Worm (Caenorhabditis elegans) whole organism, young adult: ENCODE data around the gene col-172.
A peak's percentile ranks its signal among the peaks of the same experiment; 100 is the strongest.

Experiments
- C17E4.6 ChIP-seq: fragments of 200-800 bp; sonication (Bioruptor generic); IDR thresholded peaks from 2 replicates; pipeline ENCODE4 v1.3.6; 2022; ENCODE audit warnings: missing genetic modification reagents, missing genetic modification characterization, missing compliant biosample characterization
- D2030.7 ChIP-seq: fragments of 200-800 bp; sonication (Bioruptor generic); IDR thresholded peaks from 2 replicates; pipeline ENCODE4 v1.3.6; 2022; ENCODE audit warnings: missing genetic modification reagents, missing genetic modification characterization, missing compliant biosample characterization
- F39B2.1 ChIP-seq: fragments of 200-800 bp; sonication (Bioruptor generic); IDR thresholded peaks from 2 replicates; pipeline ENCODE4 v1.3.6; 2022; ENCODE audit warnings: missing genetic modification reagents, missing genetic modification characterization, missing compliant biosample characterization
- F55B11.4 ChIP-seq: sonication (generic microtip); optimal IDR thresholded peaks from 2 replicates; lab custom pipeline; 2016; ENCODE audit warnings: missing compliant biosample characterization, missing genetic modification characterization, borderline replicate concordance; ENCODE audit not compliant: insufficient read depth
- F57C9.4 ChIP-seq: sonication (generic microtip); optimal IDR thresholded peaks from 2 replicates; lab custom pipeline; 2017; ENCODE audit warnings: mild to moderate bottlenecking, missing genetic modification characterization, missing compliant biosample characterization
- T07F8.4 ChIP-seq: sonication (generic microtip); optimal IDR thresholded peaks from 2 replicates; lab custom pipeline; 2016; ENCODE audit warnings: mild to moderate bottlenecking, missing genetic modification characterization, moderate library complexity, missing compliant biosample characterization
- attf-5 ChIP-seq: fragments of 200-800 bp; sonication (Bioruptor generic); optimal IDR thresholded peaks from 2 replicates; lab custom pipeline; 2018; ENCODE audit warnings: mild to moderate bottlenecking, missing genetic modification characterization, missing compliant biosample characterization
- ceh-27 ChIP-seq: fragments of 200-800 bp; sonication (Bioruptor generic); optimal IDR thresholded peaks from 2 replicates; lab custom pipeline; 2018; ENCODE audit warnings: mild to moderate bottlenecking, missing genetic modification characterization, moderate library complexity, missing compliant biosample characterization
- ceh-40 ChIP-seq: fragments of 200-800 bp; sonication (Bioruptor generic); IDR thresholded peaks from 2 replicates; pipeline ENCODE4 v1.3.6; 2022; ENCODE audit warnings: missing genetic modification characterization, missing compliant biosample characterization
- ceh-79 ChIP-seq: sonication (generic microtip); optimal IDR thresholded peaks from 2 replicates; lab custom pipeline; 2017; ENCODE audit warnings: mild to moderate bottlenecking, missing genetic modification characterization, missing compliant biosample characterization
- dpl-1 ChIP-seq: fragments of 150-350 bp; optimal IDR thresholded peaks from 2 replicates; lab custom pipeline; 2014; ENCODE audit warnings: missing biosample characterization, missing genetic modification reagents, missing genetic modification characterization
- ekl-4 ChIP-seq: fragments of 200-800 bp; sonication (Bioruptor generic); IDR thresholded peaks from 2 replicates; pipeline ENCODE4 v1.3.6; 2022; ENCODE audit warnings: missing genetic modification reagents, missing genetic modification characterization, missing compliant biosample characterization
- fkh-3 ChIP-seq: sonication (generic microtip); optimal IDR thresholded peaks from 2 replicates; lab custom pipeline; 2016; ENCODE audit warnings: mild to moderate bottlenecking, missing genetic modification characterization, missing compliant biosample characterization
- hrde-1 ChIP-seq: sonication (generic microtip); optimal IDR thresholded peaks from 2 replicates; lab custom pipeline; 2016; ENCODE audit warnings: missing genetic modification characterization, mild to moderate bottlenecking, missing compliant biosample characterization, moderate library complexity, missing genotype, missing genetic modification reagents, borderline replicate concordance
- let-526 ChIP-seq: fragments of 200-800 bp; sonication (Bioruptor generic); IDR thresholded peaks from 2 replicates; pipeline ENCODE4 v1.3.6; 2022; ENCODE audit warnings: missing genetic modification reagents, missing genetic modification characterization, missing compliant biosample characterization
- let-607 ChIP-seq, 2 experiments: fragments of 200-800 bp in 1 of 2; sonication (Bioruptor generic) in 1 of 2; sonication (generic microtip) in 1 of 2; optimal IDR thresholded peaks; 2 replicates each; lab custom pipeline; 2016 to 2018; ENCODE audit warnings: mild to moderate bottlenecking in 2 of 2, missing compliant biosample characterization in 2 of 2, missing genetic modification characterization in 2 of 2, moderate library complexity in 2 of 2, missing genotype in 1 of 2
- lin-54 ChIP-seq: fragments of 200-800 bp; sonication (Bioruptor generic); optimal IDR thresholded peaks from 2 replicates; lab custom pipeline; 2018; ENCODE audit warnings: mild to moderate bottlenecking, missing genetic modification characterization, missing compliant biosample characterization
- lsl-1 ChIP-seq: fragments of 200-800 bp; sonication (Bioruptor generic); optimal IDR thresholded peaks from 2 replicates; lab custom pipeline; 2018; ENCODE audit warnings: mild to moderate bottlenecking, missing genetic modification characterization, moderate library complexity, missing compliant biosample characterization
- madf-10 ChIP-seq: sonication (generic microtip); optimal IDR thresholded peaks from 2 replicates; lab custom pipeline; 2016; ENCODE audit warnings: mild to moderate bottlenecking, missing genetic modification characterization, missing compliant biosample characterization
- madf-3 ChIP-seq: fragments of 200-800 bp; sonication (Bioruptor generic); IDR thresholded peaks from 2 replicates; pipeline ENCODE4 v1.3.6; 2022; ENCODE audit warnings: missing genetic modification reagents, missing genetic modification characterization, missing compliant biosample characterization
- madf-6 ChIP-seq: fragments of 200-800 bp; sonication (Bioruptor generic); IDR thresholded peaks from 2 replicates; pipeline ENCODE4 v1.3.6; 2022; ENCODE audit warnings: missing genetic modification reagents, missing genetic modification characterization, missing compliant biosample characterization
- mcd-1 ChIP-seq: fragments of 200-800 bp; sonication (Bioruptor generic); IDR thresholded peaks from 2 replicates; pipeline ENCODE4 v1.3.6; 2022; ENCODE audit warnings: missing genetic modification reagents, missing genetic modification characterization, missing compliant biosample characterization
- mel-28 ChIP-seq: sonication (generic microtip); optimal IDR thresholded peaks from 2 replicates; lab custom pipeline; 2016; ENCODE audit warnings: borderline replicate concordance, mild to moderate bottlenecking, missing genetic modification characterization, missing compliant biosample characterization
- nfya-2 ChIP-seq: fragments of 200-800 bp; sonication (Bioruptor generic); IDR thresholded peaks from 2 replicates; pipeline ENCODE4 v1.3.6; 2022; ENCODE audit warnings: missing genetic modification reagents, missing genetic modification characterization, missing compliant biosample characterization
- nfyb-1 ChIP-seq: fragments of 200-800 bp; sonication (Bioruptor generic); IDR thresholded peaks from 2 replicates; pipeline ENCODE4 v1.3.6; 2022; ENCODE audit warnings: missing genetic modification reagents, missing genetic modification characterization, missing compliant biosample characterization
- nhr-120 ChIP-seq: fragments of 200-800 bp; sonication (Bioruptor generic); IDR thresholded peaks from 2 replicates; pipeline ENCODE4 v1.3.6; 2022; ENCODE audit warnings: missing genetic modification characterization, missing compliant biosample characterization
- nhr-80 ChIP-seq: sonication (generic microtip); optimal IDR thresholded peaks from 2 replicates; lab custom pipeline; 2016; ENCODE audit warnings: missing genetic modification characterization, missing compliant biosample characterization
- rcor-1 ChIP-seq: fragments of 200-800 bp; sonication (Bioruptor generic); IDR thresholded peaks from 2 replicates; pipeline ENCODE4 v1.3.6; 2022; ENCODE audit warnings: missing genetic modification reagents, missing genetic modification characterization, missing compliant biosample characterization
- rec-8 ChIP-seq, 2 experiments: sonication (generic microtip); optimal IDR thresholded peaks; 2 replicates each; lab custom pipeline; 2016; ENCODE audit warnings: mild to moderate bottlenecking in 2 of 2, missing genetic modification characterization in 2 of 2, missing genetic modification reagents in 2 of 2, missing genotype in 2 of 2, missing biosample characterization in 1 of 2, missing compliant biosample characterization in 1 of 2, moderate library complexity in 1 of 2
- sdz-38 ChIP-seq: sonication (generic microtip); optimal IDR thresholded peaks from 2 replicates; lab custom pipeline; 2016; ENCODE audit warnings: missing genotype, missing genetic modification characterization, missing compliant biosample characterization
- sea-2 ChIP-seq: fragments of 200-800 bp; sonication (Bioruptor generic); IDR thresholded peaks from 2 replicates; pipeline ENCODE4 v1.3.6; 2022; ENCODE audit warnings: missing genetic modification characterization, missing compliant biosample characterization
- snpc-1.3 ChIP-seq: sonication (generic microtip); optimal IDR thresholded peaks from 2 replicates; lab custom pipeline; 2017; ENCODE audit warnings: missing genetic modification characterization, mild to moderate bottlenecking, missing compliant biosample characterization, antibody characterized with exemption, moderate library complexity, missing genotype, missing genetic modification reagents; ENCODE audit not compliant: insufficient read depth
- snpc-4 ChIP-seq, 5 experiments: fragments of 150-350 bp in 1 of 5; sonication (generic microtip) in 4 of 5; optimal IDR thresholded peaks; 2 replicates each; lab custom pipeline; 2014 to 2018; ENCODE audit warnings: missing genetic modification characterization in 5 of 5, missing biosample characterization in 3 of 5, antibody characterized with exemption in 2 of 5, mild to moderate bottlenecking in 2 of 5, missing compliant biosample characterization in 2 of 5, missing genotype in 2 of 5, moderate library complexity in 2 of 5, missing genetic modification reagents in 1 of 5
- tbx-9 ChIP-seq: sonication (generic microtip); optimal IDR thresholded peaks from 2 replicates; lab custom pipeline; 2016; ENCODE audit warnings: borderline replicate concordance, missing genetic modification characterization, inconsistent platforms, missing compliant biosample characterization
- ztf-28 ChIP-seq: fragments of 200-800 bp; sonication (Bioruptor generic); IDR thresholded peaks from 2 replicates; pipeline ENCODE4 v1.3.6; 2022; ENCODE audit warnings: missing genetic modification reagents, missing genetic modification characterization, missing compliant biosample characterization
- ztf-3 ChIP-seq: fragments of 200-800 bp; sonication (Bioruptor generic); optimal IDR thresholded peaks from 2 replicates; lab custom pipeline; 2018; ENCODE audit warnings: mild to moderate bottlenecking, missing genetic modification characterization, missing compliant biosample characterization

The col-172 gene

ce11 chrX:6654139-6654538 lies 18.5 kb upstream of the col-172 start:
- TF ChIP-seq nfya-2 (no peak), madf-10 (tag; lab: Kevin White, UChicago) (no peak), nhr-80 (tag; lab: Kevin White, UChicago) (peak; percentile 50)
- TF ChIP-seq, all 124 proteins: peak for 1

ce11 chrX:6655163-6655562 lies 17.5 kb upstream of the col-172 start, which contains the start of gene nhr-173:
Gene nhr-173 (plus strand): TSS chrX:6655528.
- TF ChIP-seq tbx-9 (no peak), dpl-1 (no peak), F39B2.1 (no peak), F55B11.4 (no peak), mcd-1 (GFP tag; lab: Robert Waterston, UW) (no peak), ztf-28 (no peak), ztf-3 (no peak), nhr-80 (tag; lab: Kevin White, UChicago) (peak; percentile 47), ceh-79 (tag; lab: Kevin White, UChicago) (no peak)

- TF ChIP-seq snpc-1.3 (tag; lab: Kevin White, UChicago) (no peak), attf-5 (GFP tag; lab: Kevin White, UChicago) (no peak), sdz-38 (tag; lab: Kevin White, UChicago) (no peak), let-526 (GFP tag; lab: Robert Waterston, UW) (no peak), hrde-1 (tag; lab: Kevin White, UChicago) (no peak), rec-8 (tag; optimal IDR thresholded peaks at IDR 0.05; lab: Kevin White, UChicago) (no peak), madf-3 (GFP tag; lab: Robert Waterston, UW) (no peak), mel-28 (tag; lab: Kevin White, UChicago) (no peak)
Measured at ce11 chrX:6656251-6656650, 16.4 kb upstream of the col-172 start.

- TF ChIP-seq D2030.7 (GFP tag; lab: Robert Waterston, UW), result no peak
- TF ChIP-seq lsl-1 (GFP tag; lab: Kevin White, UChicago), result no peak
- TF ChIP-seq F57C9.4 (tag; lab: Kevin White, UChicago), result no peak
- TF ChIP-seq lin-54 (GFP tag; lab: Kevin White, UChicago), result no peak
- TF ChIP-seq ceh-27 (GFP tag; lab: Kevin White, UChicago), result no peak
- TF ChIP-seq rcor-1 (GFP tag; lab: Robert Waterston, UW), result no peak
- peak; percentile 38 for TF ChIP-seq nhr-80 (tag; lab: Kevin White, UChicago)
- TF ChIP-seq ztf-3, result no peak
- no peak for TF ChIP-seq let-607 (tag; optimal IDR thresholded peaks at IDR 0.05; lab: Kevin White, UChicago)
- TF ChIP-seq ztf-28, result no peak
- TF ChIP-seq snpc-4 (GFP tag; optimal IDR thresholded peaks at IDR 0.05; lab: Kevin White, UChicago), result no peak
- no peak for TF ChIP-seq snpc-4 (tag; optimal IDR thresholded peaks at IDR 0.05; lab: Kevin White, UChicago)
- TF ChIP-seq C17E4.6 (GFP tag; lab: Robert Waterston, UW), result no peak
- 0 out of 2 replicates have a peak, but pooled peaks have one; percentile 57 for TF ChIP-seq nhr-120
- TF ChIP-seq T07F8.4 (tag; lab: Kevin White, UChicago), result no peak
- no peak for TF ChIP-seq sea-2
- TF ChIP-seq, all 124 proteins: peak for 2
Measured at ce11 chrX:6656770-6657169, 15.8 kb upstream of the col-172 start.

ce11 chrX:6662267-6662666 lies 10.4 kb upstream of the col-172 start:
- 0 out of 2 replicates have a peak, but pooled peaks have one; percentile 30 for TF ChIP-seq ekl-4 (GFP tag; lab: Robert Waterston, UW)
- TF ChIP-seq nfyb-1 (GFP tag; lab: Robert Waterston, UW), result peak; percentile 5; the same call in 1 of the 2 replicates
- TF ChIP-seq nhr-80 (tag; lab: Kevin White, UChicago), result peak; percentile 31
- no peak for TF ChIP-seq ceh-40 (GFP tag; lab: Robert Waterston, UW)
- no peak for TF ChIP-seq fkh-3 (tag; lab: Kevin White, UChicago)
- no peak for TF ChIP-seq madf-6 (GFP tag; lab: Robert Waterston, UW)
